Fruit fly (Drosophila melanogaster): ENCODE results near the gene mbo.

The mbo gene

DNA sequence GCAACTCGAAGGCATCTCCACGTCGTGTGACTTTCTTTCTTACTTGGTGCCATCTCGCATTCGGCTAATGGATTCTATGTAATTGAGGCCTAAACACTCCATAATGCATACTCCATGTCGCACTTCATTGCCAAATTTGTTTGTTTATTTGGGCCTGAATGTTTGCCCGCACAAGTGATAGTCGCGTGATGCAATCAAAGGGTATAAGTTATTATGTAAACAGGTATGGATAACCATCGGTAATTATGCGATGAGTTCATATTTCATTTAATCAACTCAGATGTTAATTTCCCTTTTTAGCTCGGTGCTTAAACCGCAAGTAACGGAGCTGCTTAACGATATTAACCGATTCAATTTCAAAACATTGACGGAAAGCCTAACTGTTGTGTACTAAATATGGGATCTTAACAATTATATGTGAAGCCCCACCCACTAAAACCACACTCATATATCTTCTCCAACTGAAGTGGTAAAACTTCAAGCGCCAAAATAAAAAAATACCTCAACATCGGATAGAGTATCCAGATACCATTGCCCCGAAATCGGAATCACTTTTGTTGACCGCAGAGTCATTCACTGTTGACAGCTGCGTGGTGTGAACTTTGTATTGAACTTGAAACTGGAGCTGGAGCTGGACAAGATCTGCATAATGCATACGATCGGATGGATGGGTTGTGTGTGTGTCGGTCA, 34.1 kb downstream of the mbo start (continued):
- TF ChIP-seq gcm2 (GFP tag; optimal IDR thresholded peaks at IDR 0.05), result no peak

dm6 chr3R:12642051-12642532, 36.8 kb downstream of the mbo start, which contains the start of gene CG6753:
Gene CG6753 (minus strand): TSS chr3R:12642482.
- TF ChIP-seq stc (GFP tag; IDR thresholded peaks at IDR 0.05) (no peak), Mes4 (GFP tag; optimal IDR thresholded peaks at IDR 0.05) (no peak), vnd (GFP tag; IDR thresholded peaks at IDR 0.05; ENCODE audit: partially characterized antibody) (0 out of 3 replicates have a peak, but pooled peaks have one; percentile 16), CG1529 (GFP tag; optimal IDR thresholded peaks at IDR 0.05) (no peak), Gug (GFP tag; IDR thresholded peaks at IDR 0.05) (no peak)

dm6 chr3R:12641620-12642019, 37.2 kb downstream of the mbo start:
- TF ChIP-seq kay (GFP tag; optimal IDR thresholded peaks at IDR 0.05) (no peak), D19B (GFP tag; optimal IDR thresholded peaks at IDR 0.05) (no peak), CG13287 (GFP tag; IDR thresholded peaks at IDR 0.05; ENCODE audit: partially characterized antibody) (no peak), CG11504 (tag; optimal IDR thresholded peaks at IDR 0.05) (no peak), Ets65A (GFP tag) (peak; percentile 84), Usf (GFP tag; optimal IDR thresholded peaks at IDR 0.05) (no peak), D19A (tag; optimal IDR thresholded peaks at IDR 0.05) (no peak), CG34224 (GFP tag; IDR thresholded peaks at IDR 0.05; ENCODE audit: partially characterized antibody) (no peak), CG8478 (optimal IDR thresholded peaks at IDR 0.05) (peak; percentile 71), en (GFP tag; optimal IDR thresholded peaks at IDR 0.05) (no peak), exex (tag; optimal IDR thresholded peaks at IDR 0.05) (no peak), CG8089 (GFP tag; optimal IDR thresholded peaks at IDR 0.05) (no peak), B-H1 (GFP tag; IDR thresholded peaks at IDR 0.05) (no peak), Hr51 (GFP tag; optimal IDR thresholded peaks at IDR 0.05) (no peak), hkb (optimal IDR thresholded peaks at IDR 0.05) (no peak), hkb (GFP tag; IDR thresholded peaks at IDR 0.05) (no peak)

DNA sequence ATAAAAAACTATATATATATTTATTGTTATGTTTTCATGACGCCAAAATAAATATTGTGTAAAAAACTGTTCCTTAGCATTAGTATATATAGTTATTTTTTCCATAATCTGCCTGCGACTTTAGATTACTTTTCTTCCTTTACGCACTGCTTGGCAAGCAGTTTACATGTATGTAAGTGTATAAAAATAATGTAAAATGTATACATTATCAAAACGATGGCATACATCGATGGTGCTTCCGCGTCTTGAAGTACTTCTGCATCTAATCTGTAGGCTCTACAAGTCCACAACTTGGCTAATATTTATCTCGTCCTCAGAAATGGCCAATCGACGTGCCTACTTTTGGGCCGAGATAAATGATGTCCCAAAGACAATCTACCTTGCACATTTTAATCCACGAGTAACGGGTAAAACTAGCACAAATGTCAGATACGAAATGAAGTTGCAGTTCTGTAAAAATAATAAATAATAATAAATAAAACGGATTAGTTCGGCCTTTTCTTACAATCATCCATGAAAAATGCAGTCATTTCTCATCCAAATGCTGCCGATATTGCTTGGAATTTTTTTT, 40.8 kb downstream of the mbo start, which contains the start of gene CG11608:
Gene CG11608, plus strand, starts transcription at position 521 of the 571 bp plus-strand sequence.
- peak; percentile 34 for TF ChIP-seq pita (GFP tag; optimal IDR thresholded peaks at IDR 0.05)
- TF ChIP-seq Med (GFP tag), result peak; percentile 19
- peak; percentile 61; the same call in 1 of the 2 replicates for TF ChIP-seq amos (GFP tag; IDR thresholded peaks at IDR 0.05; ENCODE audit: partially characterized antibody)
- TF ChIP-seq CG6791 (GFP tag; IDR thresholded peaks at IDR 0.05; ENCODE audit: partially characterized antibody), result peak; percentile 71
- TF ChIP-seq Dfd (GFP tag; optimal IDR thresholded peaks at IDR 0.05), result peak in 1 of 2 experiments; percentile 27
- peak; percentile 15; the same call in 1 of the 3 replicates for TF ChIP-seq Opbp (GFP tag; IDR thresholded peaks at IDR 0.05; ENCODE audit: partially characterized antibody)
- TF ChIP-seq Chrac-16 (GFP tag; optimal IDR thresholded peaks at IDR 0.05), result no peak
- no peak for TF ChIP-seq CG10267 (tag; optimal IDR thresholded peaks at IDR 0.05)
- TF ChIP-seq CG1529 (GFP tag; optimal IDR thresholded peaks at IDR 0.05), result no peak
- peak; percentile 45 for TF ChIP-seq sens (GFP tag)
- no peak for TF ChIP-seq CG8478 (optimal IDR thresholded peaks at IDR 0.05)
- TF ChIP-seq Abd-B (GFP tag; optimal IDR thresholded peaks at IDR 0.05), result peak; percentile 46
- no peak for TF ChIP-seq Ets65A (GFP tag)
- peak; percentile 79 for TF ChIP-seq CTCF (GFP tag; optimal IDR thresholded peaks at IDR 0.05)
- TF ChIP-seq CG42726 (GFP tag; IDR thresholded peaks at IDR 0.05; ENCODE audit: partially characterized antibody), result 0 out of 2 replicates have a peak, but pooled peaks have one; percentile 34
- peak; percentile 92 for TF ChIP-seq CG2199 (GFP tag; IDR thresholded peaks at IDR 0.05)
- peak in 1 of 2 experiments; percentile 42 for TF ChIP-seq Eip74EF (GFP tag; optimal IDR thresholded peaks at IDR 0.05)
- TF ChIP-seq trem (tag; optimal IDR thresholded peaks at IDR 0.05), result peak; percentile 2
- TF ChIP-seq stwl (tag; optimal IDR thresholded peaks at IDR 0.05), result peak; percentile 41
- peak; percentile 43 for TF ChIP-seq zen (tag; optimal IDR thresholded peaks at IDR 0.05)
- peak; percentile 2 for TF ChIP-seq phol (tag; optimal IDR thresholded peaks at IDR 0.05)
- 0 out of 2 replicates have a peak, but pooled peaks have one; percentile 12 for TF ChIP-seq CG13287 (GFP tag; IDR thresholded peaks at IDR 0.05; ENCODE audit: partially characterized antibody)
- no peak for TF ChIP-seq CHES-1-like (GFP tag; optimal IDR thresholded peaks at IDR 0.05)
- 0 out of 2 replicates have a peak, but pooled peaks have one; percentile 31 for TF ChIP-seq aop (GFP tag; IDR thresholded peaks at IDR 0.05)
- TF ChIP-seq CG8290 (GFP tag; optimal IDR thresholded peaks at IDR 0.05), result peak; percentile 91
- TF ChIP-seq CG8290 (tag; optimal IDR thresholded peaks at IDR 0.05), result no peak
